Worm (Caenorhabditis elegans) whole organism, mixed stage, embryonic: Measurements from ENCODE around the gene Y73C8C.12.

Source experiments
- drap-1 ChIP-seq: fragments of 200-800 bp; sonication (Bioruptor generic); optimal IDR thresholded peaks from 3 replicates; lab custom pipeline; 2018; ENCODE audit warnings: mild to moderate bottlenecking, missing genetic modification characterization, missing compliant biosample characterization
- elt-1 ChIP-seq: sonication (generic microtip); optimal IDR thresholded peaks from 2 replicates; lab custom pipeline; 2017; ENCODE audit warnings: missing genetic modification characterization, mild to moderate bottlenecking, missing compliant biosample characterization, antibody characterized with exemption, moderate library complexity, borderline replicate concordance; ENCODE audit not compliant: insufficient read depth
- elt-3 ChIP-seq: fragments of 150-350 bp; optimal IDR thresholded peaks from 2 replicates; lab custom pipeline; 2014; ENCODE audit warnings: missing biosample characterization, missing genetic modification characterization
- ham-2 ChIP-seq: fragments of 200-800 bp; sonication (Bioruptor generic); optimal IDR thresholded peaks from 2 replicates; lab custom pipeline; 2018; ENCODE audit warnings: mild to moderate bottlenecking, missing genetic modification characterization, missing compliant biosample characterization
- hlh-1 ChIP-seq: fragments of 150-350 bp; optimal IDR thresholded peaks from 2 replicates; lab custom pipeline; 2014; ENCODE audit warnings: missing biosample characterization, missing genetic modification reagents, missing genetic modification characterization
- lin-13 ChIP-seq: fragments of 150-350 bp; optimal IDR thresholded peaks from 2 replicates; lab custom pipeline; 2014; ENCODE audit warnings: missing biosample characterization, missing genetic modification characterization
- mep-1 ChIP-seq: fragments of 150-350 bp; optimal IDR thresholded peaks from 2 replicates; lab custom pipeline; 2017; ENCODE audit warnings: missing biosample characterization, missing genetic modification reagents, missing genetic modification characterization, inconsistent platforms
- nhr-12 ChIP-seq: fragments of 150-350 bp; optimal IDR thresholded peaks from 2 replicates; lab custom pipeline; 2014; ENCODE audit warnings: missing biosample characterization, missing genetic modification characterization
- nhr-2 ChIP-seq: fragments of 150-350 bp; optimal IDR thresholded peaks from 2 replicates; lab custom pipeline; 2014; ENCODE audit warnings: missing biosample characterization, missing genetic modification characterization
- nhr-28 ChIP-seq: fragments of 150-350 bp; optimal IDR thresholded peaks from 2 replicates; lab custom pipeline; 2014; ENCODE audit warnings: missing biosample characterization, missing genetic modification characterization
- pha-4 ChIP-seq: fragments of 150-350 bp; optimal IDR thresholded peaks from 2 replicates; lab custom pipeline; 2018; ENCODE audit warnings: missing biosample characterization, missing genetic modification reagents, missing genetic modification characterization
- sptf-1 ChIP-seq: sonication (generic microtip); optimal IDR thresholded peaks from 2 replicates; lab custom pipeline; 2017; ENCODE audit warnings: mild to moderate bottlenecking, missing genetic modification characterization, moderate library complexity, missing compliant biosample characterization
- zip-8 ChIP-seq: fragments of 150-350 bp; optimal IDR thresholded peaks from 2 replicates; lab custom pipeline; 2014; ENCODE audit warnings: missing biosample characterization, missing genetic modification characterization
- ztf-11 ChIP-seq: fragments of 150-350 bp; optimal IDR thresholded peaks from 2 replicates; lab custom pipeline; 2014; ENCODE audit warnings: missing biosample characterization, missing genetic modification characterization

ce11 chrV:3080792-3081191 lies 44.2 kb upstream of the Y73C8C.12 start, which contains the start of gene srt-5:
- TF ChIP-seq hlh-1 (tag; lab: Kevin White, UChicago) (no peak), nhr-12 (no peak), ham-2 (GFP tag; lab: Kevin White, UChicago) (no peak), drap-1 (GFP tag; lab: Kevin White, UChicago) (no peak), zip-8 (no peak), nhr-2 (no peak), mep-1 (tag; lab: Kevin White, UChicago) (no peak), pha-4 (tag; lab: Kevin White, UChicago) (no peak), sptf-1 (tag; lab: Kevin White, UChicago) (no peak), elt-1 (tag; lab: Kevin White, UChicago) (no peak), ztf-11 (tag; lab: Kevin White, UChicago) (no peak), lin-13 (tag; lab: Kevin White, UChicago) (no peak), nhr-28 (tag; lab: Kevin White, UChicago) (no peak), elt-3 (tag; lab: Kevin White, UChicago) (no peak)
